Fruit fly (Drosophila melanogaster) whole organism, embryonic: ENCODE measurements around the gene Hf.

Source experiments
- Abd-B ChIP-seq: fragments of 200-800 bp; sonication (Bioruptor generic); optimal IDR thresholded peaks from 2 replicates; lab custom pipeline; 2018; ENCODE audit warnings: missing biosample characterization, mild to moderate bottlenecking, missing genetic modification characterization, moderate library complexity
- Antp ChIP-seq: fragments of 200-800 bp; sonication (Bioruptor generic); optimal IDR thresholded peaks from 3 replicates; lab custom pipeline; 2016; ENCODE audit warnings: missing biosample characterization, missing genetic modification characterization
- Atf-2 ChIP-seq: fragments of 200-800 bp; sonication (Bioruptor generic); optimal IDR thresholded peaks from 2 replicates; lab custom pipeline; 2016; ENCODE audit warnings: missing biosample characterization, missing genetic modification characterization
- B-H2 ChIP-seq: fragments of 200-800 bp; sonication (Bioruptor generic); optimal IDR thresholded peaks from 2 replicates; lab custom pipeline; 2018; ENCODE audit warnings: missing biosample characterization, mild to moderate bottlenecking, missing genetic modification characterization
- CG10147 ChIP-seq: fragments of 200-800 bp; sonication (Bioruptor generic); optimal IDR thresholded peaks from 2 replicates; lab custom pipeline; 2019; ENCODE audit warnings: missing biosample characterization, mild to moderate bottlenecking, missing genetic modification characterization, moderate library complexity
- CG11456 ChIP-seq: fragments of 200-800 bp; sonication (Bioruptor generic); IDR thresholded peaks from 3 replicates; pipeline ENCODE4 v1.3.6; 2022; ENCODE audit warnings: missing biosample characterization, missing genetic modification characterization
- CG12299 ChIP-seq: fragments of 200-800 bp; sonication (Bioruptor generic); optimal IDR thresholded peaks from 2 replicates; lab custom pipeline; 2018; ENCODE audit warnings: missing biosample characterization, mild to moderate bottlenecking, missing genetic modification characterization
- CG2678 ChIP-seq: fragments of 200-800 bp; sonication (Bioruptor generic); optimal IDR thresholded peaks from 3 replicates; lab custom pipeline; 2019; ENCODE audit warnings: missing biosample characterization, mild to moderate bottlenecking, missing genetic modification characterization, moderate library complexity
- CG4360 ChIP-seq: fragments of 200-800 bp; sonication (Bioruptor generic); IDR thresholded peaks from 2 replicates; pipeline ENCODE4 v1.3.6; 2022; ENCODE audit warnings: missing biosample characterization, missing genetic modification characterization
- CG4617 ChIP-seq: fragments of 200-800 bp; sonication (Bioruptor generic); optimal IDR thresholded peaks from 3 replicates; lab custom pipeline; 2016; ENCODE audit warnings: missing biosample characterization, missing genetic modification characterization, borderline replicate concordance
- CG5180 ChIP-seq: fragments of 200-800 bp; sonication (Bioruptor generic); optimal IDR thresholded peaks from 3 replicates; lab custom pipeline; 2017; ENCODE audit warnings: missing biosample characterization, missing genetic modification characterization, mild to moderate bottlenecking, moderate library complexity, missing genetic modification reagents
- CG5953 ChIP-seq: fragments of 200-800 bp; sonication (Bioruptor generic); IDR thresholded peaks from 2 replicates; pipeline ENCODE4 v1.3.6; 2022; ENCODE audit warnings: missing biosample characterization, missing genetic modification characterization
- CG7745 ChIP-seq: fragments of 200-800 bp; sonication (Bioruptor generic); optimal IDR thresholded peaks from 2 replicates; lab custom pipeline; 2018; ENCODE audit warnings: missing biosample characterization, mild to moderate bottlenecking, missing genetic modification characterization, moderate library complexity
- CG9215 ChIP-seq: fragments of 200-800 bp; sonication (Bioruptor generic); IDR thresholded peaks from 2 replicates; pipeline ENCODE4 v1.3.6; 2022; ENCODE audit warnings: missing biosample characterization, missing genetic modification characterization
- CoRest ChIP-seq: fragments of 200-800 bp; sonication (Bioruptor generic); optimal IDR thresholded peaks from 3 replicates; lab custom pipeline; 2018; ENCODE audit warnings: missing biosample characterization, mild to moderate bottlenecking, missing genetic modification characterization, moderate library complexity
- CrebB ChIP-seq: fragments of 200-800 bp; sonication (Bioruptor generic); optimal IDR thresholded peaks from 3 replicates; lab custom pipeline; 2018; ENCODE audit warnings: missing biosample characterization, mild to moderate bottlenecking, missing genetic modification characterization
- D19A ChIP-seq: fragments of 200-800 bp; optimal IDR thresholded peaks from 3 replicates; lab custom pipeline; 2019; ENCODE audit warnings: missing biosample characterization, mild to moderate bottlenecking, missing genetic modification characterization, moderate library complexity
- Drgx ChIP-seq: fragments of 200-800 bp; sonication (Bioruptor generic); IDR thresholded peaks from 2 replicates; pipeline ENCODE4 v1.3.6; 2022; ENCODE audit warnings: missing biosample characterization, missing genetic modification characterization
- GATAe ChIP-seq: fragments of 200-800 bp; sonication (Bioruptor generic); conservative IDR thresholded peaks from 2 replicates; pipeline ENCODE4 v1.3.6; 2022; ENCODE audit warnings: missing biosample characterization, missing genetic modification characterization
- H15 ChIP-seq: fragments of 200-800 bp; sonication (Bioruptor generic); IDR thresholded peaks from 3 replicates; pipeline ENCODE4 v1.3.6; 2022; ENCODE audit warnings: missing biosample characterization, missing genetic modification characterization
- HHEX ChIP-seq: fragments of 200-800 bp; sonication (Bioruptor generic); optimal IDR thresholded peaks from 3 replicates; lab custom pipeline; 2017; ENCODE audit warnings: missing biosample characterization, mild to moderate bottlenecking, missing genetic modification characterization, missing genetic modification reagents
- Hr51 ChIP-seq, 2 experiments: fragments of 200-800 bp; sonication (Bioruptor generic); optimal IDR thresholded peaks; 2 replicates in 1 of 2; 3 replicates in 1 of 2; lab custom pipeline; 2016 to 2018; ENCODE audit warnings: missing biosample characterization in 2 of 2, missing genetic modification characterization in 2 of 2, mild to moderate bottlenecking in 1 of 2, moderate library complexity in 1 of 2
- Mrtf ChIP-seq: fragments of 200-800 bp; sonication (Bioruptor generic); IDR thresholded peaks from 3 replicates; pipeline ENCODE4 v1.3.6; 2022; ENCODE audit warnings: missing biosample characterization, missing genetic modification characterization
- NK7.1 ChIP-seq: fragments of 200-800 bp; sonication (Bioruptor generic); optimal IDR thresholded peaks from 3 replicates; lab custom pipeline; 2016; ENCODE audit warnings: missing biosample characterization, missing genetic modification characterization
- Neu2 ChIP-seq: fragments of 200-800 bp; sonication (Bioruptor generic); optimal IDR thresholded peaks from 3 replicates; lab custom pipeline; 2016; ENCODE audit warnings: missing biosample characterization, missing genetic modification characterization, borderline replicate concordance
- YL-1 ChIP-seq: fragments of 200-800 bp; sonication (Bioruptor generic); optimal IDR thresholded peaks from 3 replicates; lab custom pipeline; 2017; ENCODE audit warnings: missing biosample characterization, mild to moderate bottlenecking, missing genetic modification characterization
- abd-A ChIP-seq: fragments of 200-800 bp; sonication (Bioruptor generic); optimal IDR thresholded peaks from 3 replicates; lab custom pipeline; 2019; ENCODE audit warnings: missing biosample characterization, mild to moderate bottlenecking, missing genetic modification characterization, moderate library complexity
- aop ChIP-seq: fragments of 200-800 bp; sonication (Bioruptor generic); IDR thresholded peaks from 2 replicates; pipeline ENCODE4 v1.3.6; 2022; ENCODE audit warnings: missing biosample characterization, missing genetic modification characterization
- az2 ChIP-seq: fragments of 200-800 bp; sonication (Bioruptor generic); optimal IDR thresholded peaks from 3 replicates; lab custom pipeline; 2016; ENCODE audit warnings: missing biosample characterization, missing genetic modification characterization
- cad ChIP-seq: fragments of >200 bp; optimal IDR thresholded peaks from 2 replicates; lab custom pipeline; 2017; ENCODE audit warnings: missing biosample characterization, missing genetic modification characterization
- caup ChIP-seq: fragments of 200-800 bp; sonication (Bioruptor generic); optimal IDR thresholded peaks from 3 replicates; lab custom pipeline; 2017; ENCODE audit warnings: missing biosample characterization, mild to moderate bottlenecking, missing genetic modification characterization, moderate library complexity; ENCODE audit not compliant: severe bottlenecking
- chn ChIP-seq: fragments of 200-800 bp; sonication (Bioruptor generic); optimal IDR thresholded peaks from 2 replicates; lab custom pipeline; 2016; ENCODE audit warnings: missing biosample characterization, missing genetic modification characterization
- corto ChIP-seq: fragments of 200-800 bp; sonication (Bioruptor generic); optimal IDR thresholded peaks from 2 replicates; lab custom pipeline; 2016; ENCODE audit warnings: missing biosample characterization, mild to moderate bottlenecking, missing genetic modification characterization, moderate library complexity
- dimm ChIP-seq: fragments of 200-800 bp; sonication (Bioruptor generic); IDR thresholded peaks from 2 replicates; pipeline ENCODE4 v1.3.6; 2022; ENCODE audit warnings: missing biosample characterization, missing genetic modification characterization
- disco-r ChIP-seq: fragments of 200-800 bp; sonication (Bioruptor generic); optimal IDR thresholded peaks from 2 replicates; lab custom pipeline; 2016; ENCODE audit warnings: missing biosample characterization, missing genetic modification characterization
- dmrt11E ChIP-seq: fragments of 200-800 bp; sonication (Bioruptor generic); optimal IDR thresholded peaks from 3 replicates; lab custom pipeline; 2018; ENCODE audit warnings: missing biosample characterization, mild to moderate bottlenecking, missing genetic modification characterization, moderate library complexity
- gsb ChIP-seq: fragments of 200-800 bp; sonication (Bioruptor generic); IDR thresholded peaks from 2 replicates; pipeline ENCODE4 v1.3.6; 2022; ENCODE audit warnings: missing biosample characterization, missing genetic modification characterization
- hkb ChIP-seq, 2 experiments: fragments of 200-800 bp in 1 of 2; fragments of >200 bp in 1 of 2; sonication (Bioruptor generic) in 1 of 2; IDR thresholded peaks in 1 of 2; optimal IDR thresholded peaks in 1 of 2; 2 replicates each; pipeline versions ENCODE4 v1.3.6 to Lab custom; 2017 to 2022; ENCODE audit warnings: missing biosample characterization in 1 of 2, missing genetic modification characterization in 1 of 2
- knrl ChIP-seq: fragments of 200-800 bp; sonication (Bioruptor generic); IDR thresholded peaks from 3 replicates; pipeline ENCODE4 v1.3.6; 2022; ENCODE audit warnings: missing biosample characterization, missing genetic modification characterization; ENCODE audit not compliant: partially characterized antibody
- lab ChIP-seq: fragments of 200-800 bp; sonication (Bioruptor generic); optimal IDR thresholded peaks from 3 replicates; lab custom pipeline; 2017; ENCODE audit warnings: missing biosample characterization, missing genetic modification characterization, mild to moderate bottlenecking, moderate library complexity, missing genetic modification reagents
- maf-S ChIP-seq: fragments of 200-800 bp; sonication (Bioruptor generic); optimal IDR thresholded peaks from 2 replicates; lab custom pipeline; 2016; ENCODE audit warnings: missing biosample characterization, missing genetic modification characterization
- mam ChIP-seq: fragments of 200-800 bp; sonication (Bioruptor generic); optimal IDR thresholded peaks from 3 replicates; lab custom pipeline; 2016; ENCODE audit warnings: missing biosample characterization, missing genetic modification characterization
- mld ChIP-seq: fragments of 200-800 bp; sonication (Bioruptor generic); IDR thresholded peaks from 3 replicates; pipeline ENCODE4 v1.3.6; 2022; ENCODE audit warnings: missing biosample characterization, missing genetic modification characterization; ENCODE audit not compliant: partially characterized antibody
- nom ChIP-seq: fragments of 200-800 bp; sonication (Bioruptor generic); optimal IDR thresholded peaks from 2 replicates; lab custom pipeline; 2017; ENCODE audit warnings: missing biosample characterization, missing genetic modification characterization, mild to moderate bottlenecking, moderate library complexity, missing genetic modification reagents
- pho ChIP-seq: fragments of 200-800 bp; sonication (Bioruptor generic); optimal IDR thresholded peaks from 2 replicates; lab custom pipeline; 2016; ENCODE audit warnings: missing biosample characterization, missing genetic modification characterization
- psq ChIP-seq: fragments of 200-800 bp; sonication (Bioruptor generic); optimal IDR thresholded peaks from 2 replicates; lab custom pipeline; 2017; ENCODE audit warnings: missing biosample characterization, missing genetic modification characterization
- row ChIP-seq: fragments of 200-800 bp; sonication (Bioruptor generic); IDR thresholded peaks from 3 replicates; pipeline ENCODE4 v1.3.6; 2022; ENCODE audit warnings: missing biosample characterization, missing genetic modification characterization
- sisA ChIP-seq: fragments of 200-800 bp; sonication (Bioruptor generic); IDR thresholded peaks from 2 replicates; pipeline ENCODE4 v1.3.6; 2022; ENCODE audit warnings: missing biosample characterization, missing genetic modification characterization

The Hf gene

DNA sequence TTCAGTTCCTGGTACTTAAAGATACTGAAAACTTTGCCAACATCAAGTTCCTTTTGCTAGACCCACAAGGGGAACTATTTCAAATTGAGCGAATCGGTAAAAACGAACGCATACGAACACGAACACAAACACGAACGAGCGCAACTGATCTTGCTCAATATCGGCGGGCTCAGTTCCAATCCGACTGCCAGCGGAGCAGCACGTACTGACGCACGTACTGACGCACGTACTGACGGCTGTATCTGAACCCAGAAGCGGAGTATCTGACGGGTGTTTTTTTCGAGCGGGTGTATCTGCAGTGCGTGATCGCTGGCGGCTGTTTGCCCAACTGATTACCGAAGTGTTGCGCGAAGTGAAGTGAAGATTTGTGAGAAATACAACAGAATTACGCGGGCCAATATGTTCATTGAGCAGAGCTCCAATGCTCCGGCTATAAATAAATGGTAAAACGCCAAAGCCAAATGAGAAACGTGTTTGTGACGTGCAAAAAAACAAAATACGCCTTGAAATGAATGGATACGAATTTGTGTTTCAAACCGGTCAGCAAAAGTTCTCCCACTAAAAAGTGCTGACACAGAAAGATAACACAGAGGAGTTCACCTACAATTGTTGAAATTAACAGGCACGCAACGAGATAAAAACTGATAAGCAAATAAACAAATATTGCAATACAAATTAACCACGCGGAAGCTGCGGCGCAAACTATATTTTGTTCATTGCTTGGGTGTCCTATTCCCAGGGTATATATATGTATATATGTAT, 32.2 kb downstream of the Hf start (continued):
- TF ChIP-seq hkb (optimal IDR thresholded peaks at IDR 0.05; lab: Kevin White, UChicago) (no peak), hkb (GFP tag; IDR thresholded peaks at IDR 0.05; lab: Robert Waterston, UW) (peak; percentile 46; the same call in 1 of the 2 replicates), CG4617 (no peak), dmrt11E (no peak), YL-1 (GFP tag; lab: Kevin White, UChicago) (no peak), D19A (tag; lab: Kevin White, UChicago) (no peak), row (GFP tag; lab: Robert Waterston, UW) (peak; percentile 10; the same call in 1 of the 3 replicates), chn (GFP tag; lab: Kevin White, UChicago) (no peak), Atf-2 (GFP tag; lab: Kevin White, UChicago) (no peak), nom (GFP tag; lab: Kevin White, UChicago) (peak; percentile 70), abd-A (tag; lab: Kevin White, UChicago) (peak; percentile 9), CrebB (tag; lab: Kevin White, UChicago) (peak; percentile 70), CG11456 (peak; percentile 34; the same call in 1 of the 3 replicates), dimm (GFP tag; lab: Robert Waterston, UW) (0 out of 2 replicates have a peak, but pooled peaks have one; percentile 14), Drgx (GFP tag; lab: Robert Waterston, UW) (peak; percentile 44; the same call in 1 of the 2 replicates), CG4360 (GFP tag; lab: Robert Waterston, UW) (no peak), NK7.1 (GFP tag; lab: Kevin White, UChicago) (no peak), psq (GFP tag; lab: Kevin White, UChicago) (no peak), corto (no peak), CG5180 (peak; percentile 80), mld (GFP tag; lab: Robert Waterston, UW) (no peak), caup (GFP tag; lab: Kevin White, UChicago) (peak; percentile 29), CG7745 (no peak), cad (no peak), CG12299 (tag; lab: Kevin White, UChicago) (no peak), disco-r (GFP tag; lab: Kevin White, UChicago) (no peak), Hr51 (GFP tag; optimal IDR thresholded peaks at IDR 0.05; lab: Kevin White, UChicago) (no peak), Antp (GFP tag; lab: Kevin White, UChicago) (no peak), maf-S (peak; percentile 12), CG10147 (GFP tag; lab: Kevin White, UChicago) (no peak), CG9215 (GFP tag; lab: Robert Waterston, UW) (no peak), az2 (no peak), sisA (GFP tag; lab: Robert Waterston, UW) (no peak), pho (GFP tag; lab: Kevin White, UChicago) (no peak), B-H2 (GFP tag; lab: Kevin White, UChicago) (no peak), gsb (GFP tag; lab: Robert Waterston, UW) (no peak), Abd-B (GFP tag; lab: Kevin White, UChicago) (no peak), mam (GFP tag; lab: Kevin White, UChicago) (no peak), GATAe (GFP tag; lab: Robert Waterston, UW) (0 out of 2 replicates have a peak, but pooled peaks have one; percentile 10), knrl (GFP tag; lab: Robert Waterston, UW) (no peak), HHEX (GFP tag; lab: Kevin White, UChicago) (peak; percentile 46), aop (GFP tag; lab: Robert Waterston, UW) (no peak), lab (peak; percentile 65), CG5953 (0 out of 2 replicates have a peak, but pooled peaks have one; percentile 11), Neu2 (no peak), CoRest (tag; lab: Kevin White, UChicago) (peak; percentile 10), CG2678 (tag; lab: Kevin White, UChicago) (peak; percentile 27), H15 (GFP tag; lab: Robert Waterston, UW) (no peak), Mrtf (GFP tag; lab: Robert Waterston, UW) (no peak)
